Worm (Caenorhabditis elegans) whole organism, L1 larva: ENCODE data around the gene C23G10.5.

Experiments used
- C04F5.9 ChIP-seq: sonication (generic microtip); optimal IDR thresholded peaks from 2 replicates; lab custom pipeline; 2016; ENCODE audit warnings: missing genetic modification characterization, missing compliant biosample characterization
- C16A3.4 ChIP-seq: fragments of 150-350 bp; optimal IDR thresholded peaks from 2 replicates; lab custom pipeline; 2014; ENCODE audit warnings: missing biosample characterization, missing genetic modification characterization
- C34B4.2 ChIP-seq: sonication (generic microtip); optimal IDR thresholded peaks from 2 replicates; lab custom pipeline; 2017; ENCODE audit warnings: mild to moderate bottlenecking, missing genetic modification characterization, missing compliant biosample characterization
- aha-1 ChIP-seq: fragments of 150-350 bp; optimal IDR thresholded peaks from 2 replicates; lab custom pipeline; 2014; ENCODE audit warnings: missing biosample characterization, missing genetic modification characterization
- aly-2 ChIP-seq: fragments of 150-350 bp; optimal IDR thresholded peaks from 2 replicates; lab custom pipeline; 2014; ENCODE audit warnings: missing biosample characterization, missing genetic modification characterization
- blmp-1 ChIP-seq: fragments of 150-350 bp; optimal IDR thresholded peaks from 2 replicates; lab custom pipeline; 2014; ENCODE audit warnings: missing biosample characterization, missing genetic modification characterization
- ceh-63 ChIP-seq: fragments of 200-800 bp; sonication (Bioruptor generic); optimal IDR thresholded peaks from 2 replicates; lab custom pipeline; 2018; ENCODE audit warnings: mild to moderate bottlenecking, missing genetic modification characterization, missing compliant biosample characterization
- ceh-82 ChIP-seq, 3 experiments: fragments of 150-350 bp in 1 of 3; sonication (generic microtip) in 2 of 3; optimal IDR thresholded peaks; 2 replicates each; lab custom pipeline; 2014 to 2017; ENCODE audit warnings: missing biosample characterization in 3 of 3, missing genetic modification characterization in 3 of 3
- dsc-1 ChIP-seq: sonication (generic microtip); optimal IDR thresholded peaks from 2 replicates; lab custom pipeline; 2016; ENCODE audit warnings: mild to moderate bottlenecking, missing genetic modification characterization, missing compliant biosample characterization
- efl-3 ChIP-seq: fragments of 200-800 bp; sonication (Bioruptor generic); optimal IDR thresholded peaks from 2 replicates; lab custom pipeline; 2018; ENCODE audit warnings: mild to moderate bottlenecking, missing genetic modification characterization, missing compliant biosample characterization
- egl-13 ChIP-seq: sonication (generic microtip); optimal IDR thresholded peaks from 2 replicates; lab custom pipeline; 2016; ENCODE audit warnings: missing genotype, missing genetic modification reagents, missing genetic modification characterization, missing compliant biosample characterization
- fkh-10 ChIP-seq: sonication (generic microtip); optimal IDR thresholded peaks from 2 replicates; lab custom pipeline; 2017; ENCODE audit warnings: missing biosample characterization, missing genetic modification reagents, missing genetic modification characterization
- fkh-4 ChIP-seq: sonication (generic microtip); optimal IDR thresholded peaks from 2 replicates; lab custom pipeline; 2016; ENCODE audit warnings: missing compliant biosample characterization, missing genetic modification characterization, borderline replicate concordance
- fkh-8 ChIP-seq: sonication (generic microtip); optimal IDR thresholded peaks from 2 replicates; lab custom pipeline; 2016; ENCODE audit warnings: mild to moderate bottlenecking, missing genetic modification characterization, missing compliant biosample characterization
- fos-1 ChIP-seq: fragments of 150-350 bp; optimal IDR thresholded peaks from 2 replicates; lab custom pipeline; 2014; ENCODE audit warnings: missing biosample characterization, missing genetic modification characterization
- hlh-17 ChIP-seq: fragments of 200-800 bp; sonication (Bioruptor generic); optimal IDR thresholded peaks from 2 replicates; lab custom pipeline; 2018; ENCODE audit warnings: missing genetic modification characterization, mild to moderate bottlenecking, missing compliant biosample characterization, moderate library complexity, borderline replicate concordance
- hlh-4 ChIP-seq: sonication (generic microtip); optimal IDR thresholded peaks from 2 replicates; lab custom pipeline; 2016; ENCODE audit warnings: mild to moderate bottlenecking, missing genetic modification characterization, missing compliant biosample characterization
- hpl-2 ChIP-seq: fragments of 150-350 bp; optimal IDR thresholded peaks from 2 replicates; lab custom pipeline; 2014; ENCODE audit warnings: missing biosample characterization, missing genetic modification reagents, missing genetic modification characterization
- isw-1 ChIP-seq: fragments of 200-800 bp; sonication (Bioruptor generic); IDR thresholded peaks from 2 replicates; pipeline ENCODE4 v1.3.6; 2022; ENCODE audit warnings: missing genetic modification characterization, missing compliant biosample characterization
- jun-1 ChIP-seq: fragments of 150-350 bp; optimal IDR thresholded peaks from 2 replicates; lab custom pipeline; 2014; ENCODE audit warnings: missing biosample characterization, missing genetic modification reagents, missing genetic modification characterization
- lin-13 ChIP-seq: fragments of 150-350 bp; optimal IDR thresholded peaks from 2 replicates; lab custom pipeline; 2014; ENCODE audit warnings: missing biosample characterization, missing genetic modification reagents, missing genetic modification characterization
- lin-39 ChIP-seq: fragments of 150-350 bp; optimal IDR thresholded peaks from 2 replicates; lab custom pipeline; 2014; ENCODE audit warnings: missing biosample characterization, missing genetic modification reagents, missing genetic modification characterization
- lir-3 ChIP-seq: sonication (generic microtip); optimal IDR thresholded peaks from 2 replicates; lab custom pipeline; 2016; ENCODE audit warnings: mild to moderate bottlenecking, missing genetic modification characterization, moderate library complexity, missing compliant biosample characterization; ENCODE audit not compliant: poor library complexity
- lsy-2 ChIP-seq, 2 experiments: fragments of 150-350 bp; optimal IDR thresholded peaks; 2 replicates each; lab custom pipeline; 2014; ENCODE audit warnings: missing biosample characterization in 2 of 2, missing genetic modification characterization in 2 of 2
- nhr-12 ChIP-seq: sonication (generic microtip); optimal IDR thresholded peaks from 2 replicates; lab custom pipeline; 2017; ENCODE audit warnings: missing biosample characterization, missing genetic modification characterization
- nhr-20 ChIP-seq: sonication (generic microtip); optimal IDR thresholded peaks from 2 replicates; lab custom pipeline; 2016; ENCODE audit warnings: mild to moderate bottlenecking, missing genetic modification characterization, missing compliant biosample characterization
- nhr-237 ChIP-seq: fragments of 150-350 bp; optimal IDR thresholded peaks from 2 replicates; lab custom pipeline; 2014; ENCODE audit warnings: missing biosample characterization, missing genetic modification characterization
- nhr-28 ChIP-seq: fragments of 150-350 bp; optimal IDR thresholded peaks from 2 replicates; lab custom pipeline; 2014; ENCODE audit warnings: missing biosample characterization, missing genetic modification characterization
- nhr-47 ChIP-seq: sonication (generic microtip); optimal IDR thresholded peaks from 2 replicates; lab custom pipeline; 2016; ENCODE audit warnings: mild to moderate bottlenecking, missing genetic modification characterization, moderate library complexity, missing compliant biosample characterization
- nhr-76 ChIP-seq: sonication (generic microtip); optimal IDR thresholded peaks from 2 replicates; lab custom pipeline; 2017; ENCODE audit warnings: missing biosample characterization, missing genetic modification characterization
- nhr-77 ChIP-seq: fragments of 150-350 bp; optimal IDR thresholded peaks from 2 replicates; lab custom pipeline; 2014; ENCODE audit warnings: missing biosample characterization, missing genetic modification characterization
- nhr-84 ChIP-seq: sonication (generic microtip); optimal IDR thresholded peaks from 2 replicates; lab custom pipeline; 2017; ENCODE audit warnings: missing biosample characterization, missing genetic modification characterization
- nhr-90 ChIP-seq: sonication (generic microtip); optimal IDR thresholded peaks from 2 replicates; lab custom pipeline; 2016; ENCODE audit warnings: mild to moderate bottlenecking, missing genetic modification characterization, missing compliant biosample characterization; ENCODE audit not compliant: poor library complexity
- pag-3 ChIP-seq: sonication (generic microtip); optimal IDR thresholded peaks from 2 replicates; lab custom pipeline; 2017; ENCODE audit warnings: missing genetic modification characterization, mild to moderate bottlenecking, missing compliant biosample characterization, antibody characterized with exemption, borderline replicate concordance; ENCODE audit not compliant: insufficient read depth
- pax-3 ChIP-seq: fragments of 200-800 bp; sonication (Bioruptor generic); optimal IDR thresholded peaks from 2 replicates; lab custom pipeline; 2018; ENCODE audit warnings: mild to moderate bottlenecking, missing genetic modification characterization, moderate library complexity, missing compliant biosample characterization
- rnt-1 ChIP-seq: sonication (generic microtip); optimal IDR thresholded peaks from 2 replicates; lab custom pipeline; 2016; ENCODE audit warnings: mild to moderate bottlenecking, missing genetic modification characterization, moderate library complexity, missing compliant biosample characterization
- skn-1 ChIP-seq: fragments of 150-350 bp; optimal IDR thresholded peaks from 2 replicates; lab custom pipeline; 2014; ENCODE audit warnings: missing biosample characterization, missing genetic modification characterization
- snpc-4 ChIP-seq: fragments of 150-350 bp; optimal IDR thresholded peaks from 2 replicates; lab custom pipeline; 2014; ENCODE audit warnings: missing biosample characterization, missing genetic modification characterization
- snu-23 ChIP-seq: sonication (generic microtip); optimal IDR thresholded peaks from 2 replicates; lab custom pipeline; 2016; ENCODE audit warnings: missing genetic modification characterization, missing compliant biosample characterization
- sox-4 ChIP-seq: sonication (generic microtip); optimal IDR thresholded peaks from 2 replicates; lab custom pipeline; 2016; ENCODE audit warnings: missing genetic modification characterization, missing compliant biosample characterization
- sptf-1 ChIP-seq: fragments of 150-350 bp; optimal IDR thresholded peaks from 2 replicates; lab custom pipeline; 2014; ENCODE audit warnings: missing biosample characterization, missing genetic modification characterization
- sup-37 ChIP-seq: fragments of 200-800 bp; sonication (Bioruptor generic); optimal IDR thresholded peaks from 2 replicates; lab custom pipeline; 2018; ENCODE audit warnings: mild to moderate bottlenecking, missing genetic modification characterization, missing compliant biosample characterization
- swsn-7 ChIP-seq: sonication (generic microtip); optimal IDR thresholded peaks from 2 replicates; lab custom pipeline; 2016; ENCODE audit warnings: missing genetic modification characterization, missing compliant biosample characterization
- tbx-2 ChIP-seq: sonication (generic microtip); optimal IDR thresholded peaks from 2 replicates; lab custom pipeline; 2016; ENCODE audit warnings: missing genetic modification characterization, missing compliant biosample characterization
- tlp-1 ChIP-seq: fragments of 150-350 bp; optimal IDR thresholded peaks from 2 replicates; lab custom pipeline; 2014; ENCODE audit warnings: missing biosample characterization, missing genetic modification characterization
- unc-130 ChIP-seq: fragments of 150-350 bp; optimal IDR thresholded peaks from 2 replicates; lab custom pipeline; 2017; ENCODE audit warnings: missing biosample characterization, missing genetic modification characterization, inconsistent platforms
- unc-62 ChIP-seq: fragments of 150-350 bp; optimal IDR thresholded peaks from 2 replicates; lab custom pipeline; 2014; ENCODE audit warnings: missing biosample characterization, missing genetic modification reagents, missing genetic modification characterization
- vab-15 ChIP-seq: sonication (generic microtip); optimal IDR thresholded peaks from 2 replicates; lab custom pipeline; 2017; ENCODE audit warnings: missing genotype, mild to moderate bottlenecking, missing genetic modification characterization, missing compliant biosample characterization
- xbp-1 ChIP-seq: sonication (generic microtip); optimal IDR thresholded peaks from 2 replicates; lab custom pipeline; 2016; ENCODE audit warnings: missing genetic modification characterization, missing compliant biosample characterization
- zag-1 ChIP-seq: fragments of 150-350 bp; optimal IDR thresholded peaks from 2 replicates; lab custom pipeline; 2014; ENCODE audit warnings: missing biosample characterization, missing genetic modification characterization
- zip-4 ChIP-seq: fragments of 200-800 bp; sonication (Bioruptor generic); optimal IDR thresholded peaks from 2 replicates; lab custom pipeline; 2018; ENCODE audit warnings: mild to moderate bottlenecking, missing genetic modification characterization, moderate library complexity, missing compliant biosample characterization
- ztf-4 ChIP-seq: fragments of 150-350 bp; optimal IDR thresholded peaks from 2 replicates; lab custom pipeline; 2014; ENCODE audit warnings: missing biosample characterization, missing genetic modification characterization

C23G10.5 gene

ce11 chrIII:6198378-6199234 lies 7.7 kb downstream of the C23G10.5 start, which contains the start of the genes C23G10.7 and rpn-2:
C23G10.7 (minus strand) TSS chrIII:6198414.
rpn-2 (plus strand) TSS chrIII:6199184.
- TF ChIP-seq skn-1 (tag; lab: Kevin White, UChicago) (peak; percentile 98), ceh-82 (tag; optimal IDR thresholded peaks at IDR 0.05; lab: Kevin White, UChicago) (peak; percentile 62 to 68 (median 63)), nhr-47 (tag; lab: Kevin White, UChicago) (peak; percentile 80), lir-3 (tag; lab: Kevin White, UChicago) (peak; percentile 1), isw-1 (GFP tag; lab: Robert Waterston, UW) (peak; percentile 63), fkh-10 (GFP tag; lab: Kevin White, UChicago) (peak; percentile 20), ceh-63 (no peak), pax-3 (no peak), tlp-1 (no peak), fkh-8 (peak; percentile 44), dsc-1 (tag; lab: Kevin White, UChicago) (peak; percentile 71), xbp-1 (tag; lab: Kevin White, UChicago) (peak; percentile 67), zag-1 (tag; lab: Kevin White, UChicago) (no peak), unc-62 (no peak), zip-4 (GFP tag; lab: Kevin White, UChicago) (peak; percentile 17), nhr-76 (tag; lab: Kevin White, UChicago) (no peak), nhr-12 (tag; lab: Kevin White, UChicago) (no peak), lin-13 (GFP tag; lab: Kevin White, UChicago) (peak; percentile 66), nhr-28 (tag; lab: Kevin White, UChicago) (no peak), tbx-2 (tag; lab: Kevin White, UChicago) (peak; percentile 73), fos-1 (peak; percentile 32), fkh-4 (tag; lab: Kevin White, UChicago) (peak; percentile 25), lin-39 (tag; lab: Kevin White, UChicago) (peak; percentile 13), C34B4.2 (tag; lab: Kevin White, UChicago) (no peak), C16A3.4 (tag; lab: Kevin White, UChicago) (peak; percentile 56), snpc-4 (tag; lab: Kevin White, UChicago) (peak; percentile 31), efl-3 (no peak), nhr-77 (tag; lab: Kevin White, UChicago) (peak; percentile 47), hlh-4 (tag; lab: Kevin White, UChicago) (no peak), aly-2 (tag; lab: Kevin White, UChicago) (no peak), jun-1 (peak; percentile 29), vab-15 (tag; lab: Kevin White, UChicago) (no peak), nhr-20 (tag; lab: Kevin White, UChicago) (peak; percentile 72), swsn-7 (peak; percentile 74), hpl-2 (GFP tag; lab: Kevin White, UChicago) (no peak), lsy-2 (tag; optimal IDR thresholded peaks at IDR 0.05; lab: Kevin White, UChicago) (peak; percentile 83 to 86), hlh-17 (no peak), snu-23 (GFP tag; lab: Kevin White, UChicago) (peak; percentile 78), nhr-84 (tag; lab: Kevin White, UChicago) (no peak), nhr-237 (tag; lab: Kevin White, UChicago) (no peak), unc-130 (tag; lab: Kevin White, UChicago) (no peak), pag-3 (no peak), ztf-4 (no peak), sup-37 (GFP tag; lab: Kevin White, UChicago) (peak; percentile 1), C04F5.9 (tag; lab: Kevin White, UChicago) (peak; percentile 36), sptf-1 (tag; lab: Kevin White, UChicago) (no peak), rnt-1 (tag; lab: Kevin White, UChicago) (peak; percentile 89), nhr-90 (tag; lab: Kevin White, UChicago) (peak; percentile 62), sox-4 (tag; lab: Kevin White, UChicago) (no peak), egl-13 (tag; lab: Kevin White, UChicago) (peak; percentile 9), aha-1 (tag; lab: Kevin White, UChicago) (no peak), blmp-1 (tag; lab: Kevin White, UChicago) (peak; percentile 52)
